Worm (Caenorhabditis elegans) whole organism, late embryonic: ENCODE results near the gene nuaf-1.

Source experiments
- C08G9.2 ChIP-seq: sonication (generic microtip); optimal IDR thresholded peaks from 2 replicates; lab custom pipeline; 2016; ENCODE audit warnings: mild to moderate bottlenecking, missing genetic modification characterization, moderate library complexity, missing compliant biosample characterization
- Y22D7AL.16 ChIP-seq: sonication (generic microtip); optimal IDR thresholded peaks from 2 replicates; lab custom pipeline; 2016; ENCODE audit warnings: missing genetic modification characterization, missing compliant biosample characterization
- ahr-1 ChIP-seq: sonication (generic microtip); optimal IDR thresholded peaks from 2 replicates; lab custom pipeline; 2016; ENCODE audit warnings: missing genetic modification characterization, missing compliant biosample characterization
- ceh-14 ChIP-seq: sonication (generic microtip); optimal IDR thresholded peaks from 2 replicates; lab custom pipeline; 2016; ENCODE audit warnings: missing genotype, missing genetic modification characterization, missing compliant biosample characterization
- ceh-18 ChIP-seq: sonication (generic microtip); optimal IDR thresholded peaks from 2 replicates; lab custom pipeline; 2016; ENCODE audit warnings: missing genetic modification characterization, missing compliant biosample characterization
- ceh-19 ChIP-seq: fragments of 200-800 bp; sonication (Bioruptor generic); optimal IDR thresholded peaks from 2 replicates; lab custom pipeline; 2018; ENCODE audit warnings: mild to moderate bottlenecking, missing genetic modification characterization, missing compliant biosample characterization
- ceh-22 ChIP-seq: sonication (generic microtip); optimal IDR thresholded peaks from 2 replicates; lab custom pipeline; 2017; ENCODE audit warnings: missing biosample characterization, missing genetic modification characterization
- ceh-24 ChIP-seq: sonication (generic microtip); optimal IDR thresholded peaks from 2 replicates; lab custom pipeline; 2016; ENCODE audit warnings: mild to moderate bottlenecking, missing genetic modification characterization, missing compliant biosample characterization
- ceh-31 ChIP-seq: sonication (generic microtip); optimal IDR thresholded peaks from 2 replicates; lab custom pipeline; 2016; ENCODE audit warnings: missing genetic modification characterization, missing compliant biosample characterization
- ceh-34 ChIP-seq: sonication (generic microtip); optimal IDR thresholded peaks from 2 replicates; lab custom pipeline; 2016; ENCODE audit warnings: mild to moderate bottlenecking, missing genetic modification characterization, missing compliant biosample characterization
- ceh-48 ChIP-seq: sonication (generic microtip); optimal IDR thresholded peaks from 2 replicates; lab custom pipeline; 2016; ENCODE audit warnings: missing genetic modification characterization, inconsistent platforms, missing compliant biosample characterization
- ceh-9 ChIP-seq: sonication (generic microtip); optimal IDR thresholded peaks from 2 replicates; lab custom pipeline; 2016; ENCODE audit warnings: mild to moderate bottlenecking, missing genetic modification characterization, inconsistent platforms, missing compliant biosample characterization
- dmd-4 ChIP-seq: sonication (generic microtip); optimal IDR thresholded peaks from 2 replicates; lab custom pipeline; 2016; ENCODE audit warnings: borderline replicate concordance, missing genetic modification characterization, missing compliant biosample characterization
- dve-1 ChIP-seq: sonication (generic microtip); optimal IDR thresholded peaks from 2 replicates; lab custom pipeline; 2017; ENCODE audit warnings: antibody characterized with exemption, mild to moderate bottlenecking, missing genetic modification characterization, missing compliant biosample characterization
- elt-2 ChIP-seq: sonication (generic microtip); optimal IDR thresholded peaks from 2 replicates; lab custom pipeline; 2016; ENCODE audit warnings: missing genetic modification reagents, missing genetic modification characterization, missing compliant biosample characterization
- elt-4 ChIP-seq: sonication (generic microtip); optimal IDR thresholded peaks from 2 replicates; lab custom pipeline; 2016; ENCODE audit warnings: missing genetic modification characterization, missing compliant biosample characterization
- hlh-30 ChIP-seq: sonication (generic microtip); optimal IDR thresholded peaks from 2 replicates; lab custom pipeline; 2017; ENCODE audit warnings: antibody characterized with exemption, missing genetic modification characterization, missing compliant biosample characterization; ENCODE audit not compliant: insufficient read depth
- hlh-6 ChIP-seq: sonication (generic microtip); optimal IDR thresholded peaks from 2 replicates; lab custom pipeline; 2016; ENCODE audit warnings: missing genotype, missing genetic modification characterization, missing compliant biosample characterization
- mec-3 ChIP-seq: sonication (generic microtip); optimal IDR thresholded peaks from 2 replicates; lab custom pipeline; 2016; ENCODE audit warnings: borderline replicate concordance, missing genetic modification characterization, missing compliant biosample characterization
- nfya-1 ChIP-seq: sonication (generic microtip); optimal IDR thresholded peaks from 2 replicates; lab custom pipeline; 2017; ENCODE audit warnings: missing genetic modification characterization, mild to moderate bottlenecking, missing compliant biosample characterization, antibody characterized with exemption, moderate library complexity
- pag-3 ChIP-seq: sonication (generic microtip); optimal IDR thresholded peaks from 2 replicates; lab custom pipeline; 2016; ENCODE audit warnings: missing compliant biosample characterization, missing genetic modification characterization, borderline replicate concordance
- pat-9 ChIP-seq: fragments of 200-800 bp; sonication (Bioruptor generic); optimal IDR thresholded peaks from 2 replicates; lab custom pipeline; 2018; ENCODE audit warnings: mild to moderate bottlenecking, missing genetic modification characterization, moderate library complexity, missing compliant biosample characterization
- pha-4 ChIP-seq: fragments of 150-350 bp; optimal IDR thresholded peaks from 2 replicates; lab custom pipeline; 2018; ENCODE audit warnings: missing biosample characterization, missing genetic modification reagents, missing genetic modification characterization
- sdc-2 ChIP-seq: sonication (generic microtip); optimal IDR thresholded peaks from 2 replicates; lab custom pipeline; 2016; ENCODE audit warnings: missing genotype, missing genetic modification characterization, missing compliant biosample characterization
- sox-4 ChIP-seq: sonication (generic microtip); optimal IDR thresholded peaks from 2 replicates; lab custom pipeline; 2017; ENCODE audit warnings: mild to moderate bottlenecking, missing genetic modification characterization, inconsistent platforms, missing compliant biosample characterization
- syd-9 ChIP-seq: sonication (generic microtip); optimal IDR thresholded peaks from 2 replicates; lab custom pipeline; 2016; ENCODE audit warnings: mild to moderate bottlenecking, missing genetic modification characterization, moderate library complexity, missing compliant biosample characterization
- tbx-2 ChIP-seq: sonication (generic microtip); optimal IDR thresholded peaks from 2 replicates; lab custom pipeline; 2016; ENCODE audit warnings: missing genetic modification characterization, missing compliant biosample characterization
- unc-3 ChIP-seq, 2 experiments: fragments of 200-800 bp in 1 of 2; sonication (Bioruptor generic) in 1 of 2; sonication (generic microtip) in 1 of 2; conservative IDR thresholded peaks in 1 of 2; optimal IDR thresholded peaks in 1 of 2; 2 replicates each; pipeline versions ENCODE4 v1.3.6 to Lab custom; 2016 to 2022; ENCODE audit warnings: missing compliant biosample characterization in 2 of 2, missing genetic modification characterization in 2 of 2, missing genetic modification reagents in 1 of 2
- unc-55 ChIP-seq: sonication (generic microtip); optimal IDR thresholded peaks from 2 replicates; lab custom pipeline; 2017; ENCODE audit warnings: missing biosample characterization, missing genetic modification reagents, missing genetic modification characterization
- ztf-16 ChIP-seq: sonication (generic microtip); optimal IDR thresholded peaks from 2 replicates; lab custom pipeline; 2017; ENCODE audit warnings: missing genetic modification characterization, missing compliant biosample characterization

Gene nuaf-1

DNA sequence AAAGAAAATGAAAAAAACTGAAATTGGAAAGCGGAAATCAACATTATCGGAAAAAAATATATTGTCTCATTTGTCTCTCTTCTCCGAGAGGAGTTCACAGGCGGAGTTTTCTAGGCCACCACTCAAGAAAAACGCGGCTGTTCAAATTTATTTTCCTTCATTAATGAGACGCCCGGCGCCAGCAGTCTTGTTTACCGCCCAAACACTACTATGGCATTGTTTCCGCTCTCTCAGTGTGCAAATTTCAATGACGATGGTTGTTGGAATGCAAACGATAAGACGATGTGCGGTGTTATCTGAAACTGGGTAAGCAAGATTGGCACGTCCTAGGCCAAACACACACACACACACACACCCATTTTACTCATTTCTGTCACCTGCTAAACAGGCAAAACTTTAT lies 11.7 kb downstream of the nuaf-1 start, which contains the start of gene cav-2 (continued):
- peak; percentile 46 for TF ChIP-seq ceh-34

DNA sequence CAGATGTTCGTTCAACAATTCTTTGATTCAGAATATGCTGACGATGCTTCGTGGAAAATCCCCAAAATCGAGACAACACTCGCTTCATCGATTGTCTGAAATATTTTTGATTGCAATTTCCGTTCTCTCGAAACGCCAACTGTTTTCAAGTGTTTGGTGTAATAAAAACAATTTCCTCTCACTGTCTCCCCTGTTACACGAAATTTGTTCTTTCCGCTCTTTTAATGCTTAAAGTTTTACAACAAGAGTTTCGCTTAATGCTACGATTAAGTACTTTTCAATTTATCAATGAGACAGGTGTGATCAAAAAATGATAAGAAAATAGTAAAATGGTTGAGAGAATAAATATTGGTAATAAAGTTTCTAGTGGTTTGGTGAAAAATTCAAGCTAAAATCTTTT lies 12.1 kb downstream of the nuaf-1 start, which contains the start of gene C56A3.6:
Gene C56A3.6, minus strand, starts transcription at position 101 of the 400 bp plus-strand sequence.
- TF ChIP-seq C08G9.2, result no peak
- no peak for TF ChIP-seq unc-55 (GFP tag; lab: Kevin White, UChicago)
- no peak for TF ChIP-seq hlh-6 (tag; lab: Kevin White, UChicago)
- no peak for TF ChIP-seq mec-3 (tag; lab: Kevin White, UChicago)
- no peak for TF ChIP-seq sdc-2 (tag; lab: Kevin White, UChicago)
- TF ChIP-seq ceh-18 (tag; lab: Kevin White, UChicago), result no peak
- TF ChIP-seq ztf-16, result no peak
- TF ChIP-seq ceh-14 (tag; lab: Kevin White, UChicago), result no peak
- no peak for TF ChIP-seq unc-3 (GFP tag; conservative IDR thresholded peaks at IDR 0.05; lab: Robert Waterston, UW)
- TF ChIP-seq unc-3 (tag; optimal IDR thresholded peaks at IDR 0.05; lab: Kevin White, UChicago), result no peak
- TF ChIP-seq pag-3, result no peak
- no peak for TF ChIP-seq dmd-4 (tag; lab: Kevin White, UChicago)
- no peak for TF ChIP-seq pat-9 (tag; lab: Kevin White, UChicago)

DNA sequence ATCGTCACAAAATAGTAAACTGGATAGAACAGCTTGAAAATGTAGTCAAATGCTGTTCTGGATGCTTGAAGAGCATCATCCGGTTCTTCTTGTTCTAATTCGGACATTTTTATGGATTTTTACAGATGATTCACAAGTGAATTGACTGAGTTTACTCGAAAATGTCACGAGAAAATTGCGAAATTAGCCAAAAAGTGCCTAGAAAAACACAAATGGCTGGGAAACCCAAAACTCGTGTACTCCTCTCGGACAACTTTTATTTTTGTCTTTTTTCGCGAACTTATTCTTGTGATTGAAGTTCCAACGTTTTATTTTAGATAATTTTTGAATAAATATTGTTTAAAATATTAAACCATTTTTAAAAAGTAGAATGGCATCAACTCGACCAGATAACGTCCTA lies 16.8 kb downstream of the nuaf-1 start, which contains the start of the genes C56A3.4 and C56A3.5:
Gene C56A3.4, minus strand, starts transcription at position 154 of the 400 bp plus-strand sequence.
Gene C56A3.5, plus strand, starts transcription at position 367 of the 400 bp plus-strand sequence.
- TF ChIP-seq ceh-22 (tag; lab: Kevin White, UChicago) (no peak), ceh-31 (tag; lab: Kevin White, UChicago) (peak; percentile 16), ceh-14 (tag; lab: Kevin White, UChicago) (no peak)

DNA sequence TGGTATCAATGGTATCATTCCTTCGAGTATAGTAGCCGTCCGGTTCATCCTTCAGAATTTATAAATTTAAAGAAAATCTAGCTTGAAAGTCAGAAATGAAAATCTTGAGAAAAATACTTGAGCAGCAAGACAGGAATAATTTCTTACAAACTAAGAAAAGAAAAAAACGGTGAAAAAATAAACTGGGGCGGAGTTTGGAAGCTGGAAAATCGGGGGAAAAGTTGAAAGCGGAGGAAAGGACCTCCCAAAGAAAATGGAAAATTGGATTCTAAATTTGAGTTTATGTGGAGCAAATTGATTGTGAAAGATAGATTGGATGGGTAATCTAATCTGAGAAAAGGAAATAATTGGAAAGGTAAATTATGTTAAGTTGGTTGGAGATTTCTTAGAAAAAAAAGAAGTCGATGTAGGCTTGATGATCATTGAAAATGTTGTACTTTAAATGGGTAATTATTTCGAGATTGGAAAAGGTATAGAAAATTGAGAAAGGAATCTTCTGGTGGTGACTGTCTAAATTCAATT lies 32.3 kb downstream of the nuaf-1 start, which contains the start of gene frpr-5:
Gene frpr-5, minus strand, starts transcription at position 51 of the 522 bp plus-strand sequence.
- no peak for TF ChIP-seq tbx-2 (tag; lab: Kevin White, UChicago)
- no peak for TF ChIP-seq syd-9 (tag; lab: Kevin White, UChicago)
- TF ChIP-seq pha-4 (tag; lab: Kevin White, UChicago), result no peak
- no peak for TF ChIP-seq ceh-19
- TF ChIP-seq sox-4, result no peak

DNA sequence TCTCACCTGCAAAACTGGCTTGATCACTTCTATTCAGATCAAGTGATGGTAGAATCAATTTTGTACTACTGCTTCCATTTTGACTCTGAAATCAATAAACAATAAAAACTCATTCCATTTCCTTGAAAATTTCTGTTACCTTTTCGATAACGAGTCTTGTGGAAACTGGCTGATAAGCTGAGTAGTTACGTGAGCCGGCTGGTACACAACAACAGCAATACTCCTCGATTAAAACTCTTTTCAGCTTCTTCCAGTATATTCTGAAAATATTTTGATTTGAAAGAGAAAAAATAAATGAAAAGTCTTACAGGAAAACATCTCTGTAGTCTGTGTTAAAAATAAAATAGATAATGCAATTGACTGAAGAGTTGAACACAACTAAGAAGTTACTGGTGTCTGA lies 36.0 kb downstream of the nuaf-1 start:
- TF ChIP-seq ceh-18 (tag; lab: Kevin White, UChicago) (no peak), Y22D7AL.16 (no peak), elt-4 (tag; lab: Kevin White, UChicago) (no peak), ceh-24 (tag; lab: Kevin White, UChicago) (no peak), nfya-1 (tag; lab: Kevin White, UChicago) (no peak), dve-1 (tag; lab: Kevin White, UChicago) (no peak), ahr-1 (tag; lab: Kevin White, UChicago) (no peak), hlh-30 (tag; lab: Kevin White, UChicago) (no peak), ceh-9 (tag; lab: Kevin White, UChicago) (no peak), ceh-14 (tag; lab: Kevin White, UChicago) (no peak), mec-3 (tag; lab: Kevin White, UChicago) (no peak), ceh-48 (tag; lab: Kevin White, UChicago) (no peak)
- TF ChIP-seq, all 69 proteins: peak for 0

DNA sequence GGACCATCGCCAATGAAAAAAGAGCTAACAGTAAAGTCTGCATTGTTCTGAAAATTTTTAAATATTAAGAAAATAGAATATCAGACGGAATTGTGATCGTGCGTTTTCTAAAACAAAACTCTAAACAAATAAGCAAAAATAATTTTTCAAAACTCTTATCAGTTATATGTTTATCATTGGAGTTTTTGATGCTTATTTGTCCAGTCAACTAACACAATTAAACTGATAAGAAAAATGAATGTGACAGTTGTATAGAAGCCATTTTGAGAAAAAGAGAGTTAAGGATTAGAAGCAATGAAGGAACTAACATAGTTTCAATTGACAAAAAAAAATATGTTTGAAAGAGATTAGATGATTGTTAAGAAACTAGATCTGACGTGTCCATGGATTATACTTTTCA lies 37.7 kb downstream of the nuaf-1 start, which contains the start of gene ttr-44:
Gene ttr-44, minus strand, starts transcription at position 47 of the 400 bp plus-strand sequence.
- TF ChIP-seq elt-2 (tag; lab: Kevin White, UChicago), result peak; percentile 76
- TF ChIP-seq ceh-19, result no peak
